Worm (Caenorhabditis elegans) whole organism, L4 larva: ENCODE measurements around the gene F47B10.4.

Experiments used
- F26F4.8 ChIP-seq: fragments of 200-800 bp; sonication (Bioruptor generic); conservative IDR thresholded peaks from 2 replicates; pipeline ENCODE4 v1.3.6; 2022; ENCODE audit warnings: missing genetic modification characterization, missing compliant biosample characterization
- R02D3.7 ChIP-seq: fragments of 150-350 bp; sonication (generic microtip); optimal IDR thresholded peaks from 3 replicates; lab custom pipeline; 2014; ENCODE audit warnings: missing biosample characterization, missing genetic modification characterization
- T20F7.1 ChIP-seq: fragments of 200-800 bp; sonication (Bioruptor generic); optimal IDR thresholded peaks from 2 replicates; lab custom pipeline; 2018; ENCODE audit warnings: mild to moderate bottlenecking, missing genetic modification characterization, missing compliant biosample characterization
- T26A8.4 ChIP-seq: fragments of 200-800 bp; sonication (Bioruptor generic); IDR thresholded peaks from 2 replicates; pipeline ENCODE4 v1.3.6; 2022; ENCODE audit warnings: missing genetic modification characterization, missing compliant biosample characterization
- Y48G9A.11 ChIP-seq: fragments of 200-800 bp; sonication (Bioruptor generic); IDR thresholded peaks from 2 replicates; pipeline ENCODE4 v1.3.6; 2022; ENCODE audit warnings: missing genetic modification reagents, missing genetic modification characterization, missing compliant biosample characterization
- aha-1 ChIP-seq: fragments of 150-350 bp; peaks from one replicate; lab custom pipeline; 2014; ENCODE audit warnings: missing biosample characterization, missing genetic modification characterization
- aly-2 ChIP-seq: sonication (generic microtip); optimal IDR thresholded peaks from 2 replicates; lab custom pipeline; 2018; ENCODE audit warnings: missing biosample characterization, missing genetic modification characterization
- arid-1 ChIP-seq: fragments of 200-800 bp; sonication (Bioruptor generic); conservative IDR thresholded peaks from 2 replicates; pipeline ENCODE4 v1.3.6; 2022; ENCODE audit warnings: missing genetic modification reagents, missing genetic modification characterization, missing compliant biosample characterization
- ceh-28 ChIP-seq: fragments of 150-350 bp; optimal IDR thresholded peaks from 2 replicates; lab custom pipeline; 2014; ENCODE audit warnings: missing biosample characterization, missing genetic modification reagents, missing genetic modification characterization
- ceh-44 ChIP-seq: fragments of 200-800 bp; sonication (Bioruptor generic); IDR thresholded peaks from 2 replicates; pipeline ENCODE4 v1.3.6; 2022; ENCODE audit warnings: missing genetic modification reagents, missing genetic modification characterization, missing compliant biosample characterization
- ceh-62 ChIP-seq: sonication (generic microtip); optimal IDR thresholded peaks from 2 replicates; lab custom pipeline; 2017; ENCODE audit warnings: missing biosample characterization, missing genetic modification characterization
- ceh-82 ChIP-seq: sonication (generic microtip); optimal IDR thresholded peaks from 2 replicates; lab custom pipeline; 2017; ENCODE audit warnings: missing biosample characterization, missing genetic modification characterization
- cey-2 ChIP-seq: sonication (generic microtip); optimal IDR thresholded peaks from 3 replicates; lab custom pipeline; 2017; ENCODE audit warnings: missing genetic modification characterization, mild to moderate bottlenecking, missing compliant biosample characterization, antibody characterized with exemption, borderline replicate concordance; ENCODE audit not compliant: insufficient read depth
- daf-16 ChIP-seq, 3 experiments: sonication (generic microtip); optimal IDR thresholded peaks; 2 replicates each; lab custom pipeline; 2016 to 2017; ENCODE audit warnings: missing genetic modification characterization in 3 of 3, missing genetic modification reagents in 3 of 3, mild to moderate bottlenecking in 2 of 3, missing compliant biosample characterization in 2 of 3, missing biosample characterization in 1 of 3, moderate library complexity in 1 of 3
- daf-19 ChIP-seq: fragments of 200-800 bp; sonication (Bioruptor generic); conservative IDR thresholded peaks from 2 replicates; pipeline ENCODE4 v1.3.6; 2022; ENCODE audit warnings: missing genetic modification characterization, missing compliant biosample characterization
- daf-8 ChIP-seq: fragments of 200-800 bp; sonication (Bioruptor generic); IDR thresholded peaks from 2 replicates; pipeline ENCODE4 v1.3.6; 2022; ENCODE audit warnings: missing genetic modification characterization, missing compliant biosample characterization
- dmd-6 ChIP-seq: fragments of 200-800 bp; sonication (Bioruptor generic); IDR thresholded peaks from 2 replicates; pipeline ENCODE4 v1.3.6; 2022; ENCODE audit warnings: missing genetic modification reagents, missing genetic modification characterization, missing compliant biosample characterization
- dmd-9 ChIP-seq: fragments of 200-800 bp; sonication (Bioruptor generic); IDR thresholded peaks from 2 replicates; pipeline ENCODE4 v1.3.6; 2022; ENCODE audit warnings: missing genetic modification reagents, missing genetic modification characterization, missing compliant biosample characterization
- dpl-1 ChIP-seq: fragments of 150-350 bp; optimal IDR thresholded peaks from 2 replicates; lab custom pipeline; 2014; ENCODE audit warnings: missing biosample characterization, missing genetic modification reagents, missing genetic modification characterization
- fkh-10 ChIP-seq: fragments of 150-350 bp; optimal IDR thresholded peaks from 2 replicates; lab custom pipeline; 2014; ENCODE audit warnings: missing biosample characterization, missing genetic modification reagents, missing genetic modification characterization
- fos-1 ChIP-seq: fragments of 150-350 bp; optimal IDR thresholded peaks from 2 replicates; lab custom pipeline; 2014; ENCODE audit warnings: missing biosample characterization, missing genetic modification characterization
- gei-8 ChIP-seq: fragments of 200-800 bp; sonication (Bioruptor generic); optimal IDR thresholded peaks from 2 replicates; lab custom pipeline; 2018; ENCODE audit warnings: mild to moderate bottlenecking, missing genetic modification characterization, missing compliant biosample characterization
- hlh-11 ChIP-seq: fragments of 200-800 bp; sonication (Bioruptor generic); optimal IDR thresholded peaks from 2 replicates; lab custom pipeline; 2018; ENCODE audit warnings: mild to moderate bottlenecking, missing genetic modification characterization, missing compliant biosample characterization
- jun-1 ChIP-seq: fragments of 150-350 bp; optimal IDR thresholded peaks from 2 replicates; lab custom pipeline; 2014; ENCODE audit warnings: missing biosample characterization, missing genetic modification reagents, missing genetic modification characterization
- lin-15B ChIP-seq: fragments of 150-350 bp; sonication (generic microtip); optimal IDR thresholded peaks from 3 replicates; lab custom pipeline; 2014; ENCODE audit warnings: missing biosample characterization, missing genetic modification characterization
- lin-29 ChIP-seq: fragments of 200-800 bp; sonication (Bioruptor generic); IDR thresholded peaks from 2 replicates; pipeline ENCODE4 v1.3.6; 2022; ENCODE audit warnings: missing genetic modification reagents, missing genetic modification characterization, missing compliant biosample characterization
- lin-39 ChIP-seq: fragments of 150-350 bp; optimal IDR thresholded peaks from 2 replicates; lab custom pipeline; 2014; ENCODE audit warnings: missing biosample characterization, missing genetic modification reagents, missing genetic modification characterization
- lsy-2 ChIP-seq, 2 experiments: fragments of 150-350 bp in 1 of 2; sonication (generic microtip) in 1 of 2; optimal IDR thresholded peaks; 2 replicates each; lab custom pipeline; 2014 to 2017; ENCODE audit warnings: missing biosample characterization in 2 of 2, missing genetic modification characterization in 2 of 2
- madf-5 ChIP-seq, 2 experiments: fragments of 200-800 bp; sonication (Bioruptor generic); IDR thresholded peaks; 2 replicates each; pipeline ENCODE4 v1.3.6; 2022; ENCODE audit warnings: missing compliant biosample characterization in 2 of 2, missing genetic modification characterization in 2 of 2
- mdt-29 ChIP-seq: fragments of 200-800 bp; sonication (Bioruptor generic); IDR thresholded peaks from 2 replicates; pipeline ENCODE4 v1.3.6; 2022; ENCODE audit warnings: missing genetic modification reagents, missing genetic modification characterization, missing compliant biosample characterization
- mes-2 ChIP-seq: sonication (generic microtip); optimal IDR thresholded peaks from 2 replicates; lab custom pipeline; 2016; ENCODE audit warnings: missing genotype, mild to moderate bottlenecking, missing genetic modification characterization, missing compliant biosample characterization; ENCODE audit not compliant: poor library complexity, severe bottlenecking
- mxl-3 ChIP-seq: fragments of 200-800 bp; sonication (Bioruptor generic); optimal IDR thresholded peaks from 2 replicates; lab custom pipeline; 2018; ENCODE audit warnings: mild to moderate bottlenecking, missing genetic modification characterization, missing compliant biosample characterization
- nhr-111 ChIP-seq: fragments of 200-800 bp; sonication (Bioruptor generic); optimal IDR thresholded peaks from 2 replicates; lab custom pipeline; 2018; ENCODE audit warnings: mild to moderate bottlenecking, missing genetic modification characterization, missing compliant biosample characterization
- nhr-28 ChIP-seq: fragments of 150-350 bp; optimal IDR thresholded peaks from 2 replicates; lab custom pipeline; 2014; ENCODE audit warnings: missing biosample characterization, missing genetic modification characterization
- nhr-42 ChIP-seq: fragments of 200-800 bp; sonication (Bioruptor generic); IDR thresholded peaks from 2 replicates; pipeline ENCODE4 v1.3.6; 2022; ENCODE audit warnings: missing genetic modification characterization, missing compliant biosample characterization
- nhr-48 ChIP-seq: sonication (generic microtip); optimal IDR thresholded peaks from 2 replicates; lab custom pipeline; 2016; ENCODE audit warnings: mild to moderate bottlenecking, missing genetic modification characterization, missing compliant biosample characterization
- nhr-6 ChIP-seq: fragments of 150-350 bp; optimal IDR thresholded peaks from 2 replicates; lab custom pipeline; 2014; ENCODE audit warnings: missing biosample characterization, missing genetic modification characterization
- nhr-77 ChIP-seq: fragments of 150-350 bp; optimal IDR thresholded peaks from 2 replicates; lab custom pipeline; 2014; ENCODE audit warnings: missing biosample characterization, missing genetic modification characterization
- pqm-1 ChIP-seq: sonication (generic microtip); optimal IDR thresholded peaks from 2 replicates; lab custom pipeline; 2017; ENCODE audit warnings: missing biosample characterization, missing genetic modification characterization
- rbr-2 ChIP-seq: sonication (generic microtip); optimal IDR thresholded peaks from 2 replicates; lab custom pipeline; 2016; ENCODE audit warnings: missing genotype, missing genetic modification characterization, missing compliant biosample characterization
- sdz-12 ChIP-seq: fragments of 200-800 bp; sonication (Bioruptor generic); optimal IDR thresholded peaks from 2 replicates; lab custom pipeline; 2018; ENCODE audit warnings: mild to moderate bottlenecking, missing genetic modification characterization, missing compliant biosample characterization
- spr-3 ChIP-seq: fragments of 200-800 bp; sonication (Bioruptor generic); optimal IDR thresholded peaks from 2 replicates; lab custom pipeline; 2018; ENCODE audit warnings: mild to moderate bottlenecking, missing genetic modification characterization, missing compliant biosample characterization
- tra-1 ChIP-seq: fragments of 200-800 bp; sonication (Bioruptor generic); IDR thresholded peaks from 2 replicates; pipeline ENCODE4 v1.3.6; 2022; ENCODE audit warnings: missing genetic modification reagents, missing genetic modification characterization, missing compliant biosample characterization
- unc-39 ChIP-seq: sonication (generic microtip); optimal IDR thresholded peaks from 2 replicates; lab custom pipeline; 2017; ENCODE audit warnings: missing biosample characterization, missing genetic modification characterization
- unc-62 ChIP-seq, 3 experiments: fragments of 150-350 bp in 1 of 3; sonication (generic microtip); optimal IDR thresholded peaks in 2 of 3; peaks in 1 of 3; 1 replicate in 1 of 3; 2 replicates in 2 of 3; lab custom pipeline; 2014 to 2017; ENCODE audit warnings: missing biosample characterization in 3 of 3, missing genetic modification characterization in 3 of 3, missing genetic modification reagents in 3 of 3, missing genotype in 1 of 3
- zfp-2 ChIP-seq: sonication (generic microtip); optimal IDR thresholded peaks from 2 replicates; lab custom pipeline; 2016; ENCODE audit warnings: mild to moderate bottlenecking, missing genetic modification characterization, missing compliant biosample characterization

F47B10.4 gene

DNA sequence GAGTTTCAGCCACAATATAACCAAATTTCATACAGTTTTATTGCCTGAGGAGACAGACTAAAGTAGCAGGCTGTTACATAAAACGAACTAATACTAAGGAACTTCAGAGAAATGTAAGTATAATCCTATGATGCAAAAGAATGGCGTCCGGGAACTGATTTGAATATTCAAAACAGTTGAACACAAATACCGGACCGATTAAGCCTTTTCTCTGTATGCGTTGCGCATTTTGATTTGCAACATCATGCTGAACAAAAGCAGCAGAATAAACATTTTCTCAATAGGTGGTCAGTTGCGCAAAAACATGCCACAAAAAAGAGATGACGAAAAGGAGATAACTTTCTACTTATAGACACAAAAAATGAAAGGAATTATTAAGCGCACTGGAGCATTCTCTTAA is 33.0 kb downstream of the F47B10.4 start:
- peak in 1 of 2 experiments; percentile 95 for TF ChIP-seq unc-62 (GFP tag; optimal IDR thresholded peaks at IDR 0.05 in 1 of 2; lab: Kevin White, UChicago)
- TF ChIP-seq unc-62 (tag; optimal IDR thresholded peaks at IDR 0.05; lab: Kevin White, UChicago): no peak
- TF ChIP-seq Y48G9A.11: no peak

DNA sequence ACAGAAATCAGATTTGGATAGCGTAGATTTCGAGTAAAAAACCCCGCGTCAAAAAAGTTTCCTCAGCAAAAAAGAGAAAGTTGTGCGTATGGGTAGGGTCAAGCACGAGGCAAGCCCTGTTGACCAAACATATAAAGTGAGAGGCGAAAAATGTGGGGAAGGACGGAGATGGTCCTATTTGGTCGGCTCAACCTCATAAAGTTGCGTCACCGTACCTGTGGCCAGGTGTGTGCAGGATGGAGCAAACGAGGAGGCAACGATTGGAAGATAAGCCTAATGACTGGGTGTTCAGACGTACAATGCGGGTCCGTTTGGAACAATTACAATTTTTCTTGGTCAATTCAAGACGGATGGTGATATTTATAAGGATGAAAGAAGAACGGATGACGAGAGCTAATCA is 36.1 kb downstream of the F47B10.4 start:
- TF ChIP-seq zfp-2 (no peak), lin-39 (tag; lab: Kevin White, UChicago) (no peak), mxl-3 (GFP tag; lab: Kevin White, UChicago) (no peak), ceh-28 (tag; lab: Kevin White, UChicago) (no peak), R02D3.7 (tag; lab: Kevin White, UChicago) (no peak), fos-1 (tag; lab: Kevin White, UChicago) (no peak), ceh-82 (tag; lab: Kevin White, UChicago) (no peak), daf-16 (GFP tag; optimal IDR thresholded peaks at IDR 0.05; lab: Kevin White, UChicago) (no peak), daf-16 (tag; optimal IDR thresholded peaks at IDR 0.05; lab: Kevin White, UChicago) (no peak), nhr-111 (GFP tag; lab: Kevin White, UChicago) (no peak), ceh-62 (no peak), spr-3 (GFP tag; lab: Kevin White, UChicago) (no peak), pqm-1 (tag; lab: Kevin White, UChicago) (no peak), daf-8 (no peak), lin-29 (GFP tag; lab: Robert Waterston, UW) (no peak), gei-8 (GFP tag; lab: Kevin White, UChicago) (no peak)
- TF ChIP-seq, all 104 proteins: peak for 0

DNA sequence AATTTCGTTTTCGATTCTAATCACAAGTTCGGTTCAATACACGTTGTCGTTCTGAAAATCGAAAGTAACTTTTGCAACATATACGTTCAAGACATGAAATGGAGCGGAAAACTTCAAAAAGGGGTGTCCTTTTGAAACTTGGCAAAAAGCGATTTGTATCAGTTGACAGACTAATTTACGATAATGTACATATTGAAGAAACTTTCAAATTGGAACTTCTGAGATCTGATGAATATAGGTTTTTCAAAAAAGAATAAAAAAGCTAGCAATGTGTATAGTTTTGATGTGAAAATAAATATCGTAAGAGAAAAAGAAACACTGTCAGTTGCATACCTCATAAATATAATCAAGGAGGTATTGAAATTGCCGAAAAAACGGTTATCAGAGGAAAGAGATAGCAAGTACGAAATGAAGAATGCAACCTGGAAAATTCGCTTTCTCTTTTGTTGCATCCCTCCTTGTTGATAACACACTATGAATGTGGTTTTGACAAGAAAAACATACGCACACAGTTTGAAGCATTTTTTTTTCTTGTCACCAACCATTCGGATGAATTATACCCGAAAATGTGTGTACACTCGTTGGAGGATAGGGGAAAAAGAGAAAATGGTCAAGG is 38.0 kb downstream of the F47B10.4 start, which contains the start of gene dgn-1:
TSS of gene dgn-1 (minus strand) at position 51 of the 616 bp plus-strand sequence.
- TF ChIP-seq aha-1 (tag; lab: Kevin White, UChicago) (peak; percentile 47), ceh-62 (no peak), ceh-44 (no peak), jun-1 (no peak), nhr-77 (tag; lab: Kevin White, UChicago) (no peak), nhr-28 (tag; lab: Kevin White, UChicago) (peak; percentile 42), aly-2 (tag; lab: Kevin White, UChicago) (no peak), nhr-42 (GFP tag; lab: Robert Waterston, UW) (no peak), nhr-6 (tag; lab: Kevin White, UChicago) (no peak), pqm-1 (tag; lab: Kevin White, UChicago) (peak; percentile 30), dmd-6 (GFP tag; lab: Robert Waterston, UW) (0 out of 2 replicates have a peak, but pooled peaks have one; percentile 12), hlh-11 (tag; lab: Kevin White, UChicago) (peak; percentile 27), lin-39 (tag; lab: Kevin White, UChicago) (no peak), nhr-48 (tag; lab: Kevin White, UChicago) (no peak), arid-1 (no peak), sdz-12 (GFP tag; lab: Kevin White, UChicago) (no peak), rbr-2 (tag; lab: Kevin White, UChicago) (no peak), F26F4.8 (GFP tag; lab: Robert Waterston, UW) (no peak)

DNA sequence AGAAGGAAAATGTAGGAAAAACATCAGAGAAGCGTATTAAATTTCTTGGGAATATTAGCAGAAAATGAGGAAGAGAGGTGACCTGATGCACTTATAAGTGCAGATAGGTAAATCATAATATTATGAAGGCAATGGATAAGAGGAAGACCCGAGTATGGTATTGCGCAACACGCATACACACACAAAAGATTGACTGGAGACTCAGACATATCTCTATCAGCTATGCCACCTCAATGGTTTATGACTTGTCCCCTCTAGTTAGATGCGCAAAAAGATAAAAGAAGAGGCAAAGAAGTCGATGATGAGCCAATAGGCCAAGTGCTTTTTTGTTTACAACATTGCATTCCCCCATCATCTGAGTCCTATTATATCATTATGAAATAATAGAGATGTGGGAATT is 41.0 kb downstream of the F47B10.4 start:
- TF ChIP-seq madf-5 (GFP tag; IDR thresholded peaks at IDR 0.05; lab: Robert Waterston, UW): no peak
- no peak for TF ChIP-seq dpl-1
- TF ChIP-seq gei-8 (GFP tag; lab: Kevin White, UChicago): no peak
- TF ChIP-seq T26A8.4 (GFP tag; lab: Robert Waterston, UW): no peak
- no peak for TF ChIP-seq dmd-6 (GFP tag; lab: Robert Waterston, UW)
- no peak for TF ChIP-seq dmd-9
- TF ChIP-seq T20F7.1 (GFP tag; lab: Kevin White, UChicago): no peak
- no peak for TF ChIP-seq fkh-10 (GFP tag; lab: Kevin White, UChicago)
- no peak for TF ChIP-seq mes-2 (tag; lab: Kevin White, UChicago)
- TF ChIP-seq mdt-29 (GFP tag; lab: Robert Waterston, UW): no peak
- TF ChIP-seq tra-1 (GFP tag; lab: Robert Waterston, UW): no peak
- TF ChIP-seq lsy-2 (tag; optimal IDR thresholded peaks at IDR 0.05; lab: Kevin White, UChicago): no peak
- no peak for TF ChIP-seq cey-2 (tag; lab: Kevin White, UChicago)
- TF ChIP-seq daf-16 (GFP tag; optimal IDR thresholded peaks at IDR 0.05; lab: Kevin White, UChicago): no peak
- TF ChIP-seq daf-16 (tag; optimal IDR thresholded peaks at IDR 0.05; lab: Kevin White, UChicago): no peak
- TF ChIP-seq daf-19: no peak
- no peak for TF ChIP-seq unc-39 (tag; lab: Kevin White, UChicago)
- TF ChIP-seq lin-15B: no peak
